Fruit fly (Drosophila melanogaster) whole organism, embryonic: ENCODE measurements around the gene cwo.

Experiments used
- Antp ChIP-seq: fragments of 200-800 bp; sonication (Bioruptor generic); optimal IDR thresholded peaks from 3 replicates; lab custom pipeline; 2016; ENCODE audit warnings: missing biosample characterization, missing genetic modification characterization
- CG17568 ChIP-seq: fragments of 200-800 bp; sonication (Bioruptor generic); optimal IDR thresholded peaks from 2 replicates; lab custom pipeline; 2018; ENCODE audit warnings: missing biosample characterization, mild to moderate bottlenecking, missing genetic modification characterization, moderate library complexity
- HLH3B ChIP-seq: fragments of 200-800 bp; sonication (Bioruptor generic); IDR thresholded peaks from 2 replicates; pipeline ENCODE4 v1.3.6; 2022; ENCODE audit warnings: missing biosample characterization, missing genetic modification characterization
- ase ChIP-seq: fragments of 200-800 bp; sonication (Bioruptor generic); IDR thresholded peaks from 3 replicates; pipeline ENCODE4 v1.3.6; 2022; ENCODE audit warnings: missing biosample characterization, missing genetic modification characterization
- chn ChIP-seq: fragments of 200-800 bp; sonication (Bioruptor generic); optimal IDR thresholded peaks from 2 replicates; lab custom pipeline; 2016; ENCODE audit warnings: missing biosample characterization, missing genetic modification characterization

cwo gene

DNA sequence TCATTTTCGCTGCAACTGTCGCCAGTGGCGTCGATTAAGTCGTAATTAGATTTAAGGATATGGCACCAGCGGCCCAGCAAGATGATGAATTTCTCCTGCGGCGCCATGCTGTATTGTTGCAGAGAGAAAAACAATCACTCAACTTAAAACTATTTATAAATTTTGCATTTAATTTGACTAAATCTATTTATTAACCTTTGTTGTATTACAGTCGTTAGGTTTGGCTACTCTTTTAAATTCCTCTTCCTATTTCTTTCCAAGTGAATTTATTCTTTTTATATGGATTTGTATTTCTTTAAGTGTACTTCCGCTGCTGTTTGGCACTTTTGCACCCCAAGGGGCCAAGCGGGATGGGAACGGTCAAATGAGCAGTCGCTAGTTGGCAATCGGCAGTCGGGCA lies 60.9 kb downstream of the cwo start (continued):
- TF ChIP-seq Antp (GFP tag; lab: Kevin White, UChicago) (peak; percentile 3), HLH3B (GFP tag; lab: Robert Waterston, UW) (peak; percentile 30; the same call in 1 of the 2 replicates), CG17568 (no peak), chn (GFP tag; lab: Kevin White, UChicago) (peak; percentile 12), ase (GFP tag; lab: Robert Waterston, UW) (no peak)
